Fruit fly (Drosophila melanogaster) whole organism, pupa: ENCODE measurements around the gene Agpat4.

Experiments
- CG17806 ChIP-seq: fragments of 200-800 bp; sonication (Bioruptor generic); optimal IDR thresholded peaks from 2 replicates; lab custom pipeline; 2018; ENCODE audit warnings: missing biosample characterization, mild to moderate bottlenecking, missing genetic modification characterization, moderate library complexity
- Ets98B ChIP-seq: fragments of 200-800 bp; sonication (Bioruptor generic); IDR thresholded peaks from 2 replicates; pipeline ENCODE4 v1.3.6; 2022; ENCODE audit warnings: missing biosample characterization, missing genetic modification characterization

- no peak for TF ChIP-seq CG17806 (tag; lab: Kevin White, UChicago)
- no peak; the same call in 1 of the 2 replicates for TF ChIP-seq Ets98B (GFP tag; lab: Robert Waterston, UW)
Measured at dm6 chr3L:16339463-16339862, 41.9 kb downstream of the Agpat4 start.
